Worm (Caenorhabditis elegans): Measurements from ENCODE around the gene C29E4.17.

DNA sequence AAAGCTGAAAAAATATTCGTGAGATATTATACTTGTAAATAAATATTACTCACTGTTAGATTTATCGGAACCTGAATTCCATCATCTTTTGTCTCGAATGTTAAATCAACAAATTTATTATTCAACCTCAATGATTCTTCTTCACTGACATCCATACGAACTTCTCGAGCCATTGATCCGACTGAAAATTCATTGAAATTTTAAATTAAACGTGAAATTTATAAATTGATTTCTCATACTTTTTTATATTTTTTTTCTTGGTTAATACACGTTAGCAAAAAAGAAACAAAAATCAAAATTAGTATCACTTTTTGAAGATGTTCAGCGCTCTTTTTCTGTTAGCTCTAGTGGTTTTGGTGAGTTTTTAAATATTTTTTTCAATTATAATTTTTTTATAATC, 2.5 kb upstream of the C29E4.17 start, which contains the start of gene C29E4.14:
- no peak for TF ChIP-seq nhr-77 (tag; optimal IDR thresholded peaks at IDR 0.05)
- no peak for TF ChIP-seq egl-27 (tag; optimal IDR thresholded peaks at IDR 0.05)
- TF ChIP-seq lin-13 (GFP tag; optimal IDR thresholded peaks at IDR 0.05): no peak
- TF ChIP-seq skn-1 (tag; optimal IDR thresholded peaks at IDR 0.05): no peak
- no peak for TF ChIP-seq elt-3 (tag; optimal IDR thresholded peaks at IDR 0.05)
- no peak for TF ChIP-seq lin-39 (tag; optimal IDR thresholded peaks at IDR 0.05)
- no peak for TF ChIP-seq zag-1 (tag; optimal IDR thresholded peaks at IDR 0.05)
- no peak for TF ChIP-seq Y55F3AM.14 (GFP tag; optimal IDR thresholded peaks at IDR 0.05)
- no peak for TF ChIP-seq dmd-4 (tag; optimal IDR thresholded peaks at IDR 0.05)
- TF ChIP-seq mdl-1 (tag; optimal IDR thresholded peaks at IDR 0.05): no peak
- TF ChIP-seq ztf-11 (tag; optimal IDR thresholded peaks at IDR 0.05): no peak
